Worm (Caenorhabditis elegans) whole organism, L4 larva: Measurements from ENCODE around the gene T24H10.5.

ENCODE experiments used
- D1046.2 ChIP-seq: fragments of 200-800 bp; sonication (Bioruptor generic); IDR thresholded peaks from 2 replicates; pipeline ENCODE4 v1.3.6; 2022; ENCODE audit warnings: missing genetic modification characterization, missing compliant biosample characterization
- F10B5.3 ChIP-seq: sonication (generic microtip); optimal IDR thresholded peaks from 2 replicates; lab custom pipeline; 2016; ENCODE audit warnings: mild to moderate bottlenecking, missing genetic modification characterization, missing compliant biosample characterization
- F26F4.8 ChIP-seq: fragments of 200-800 bp; sonication (Bioruptor generic); conservative IDR thresholded peaks from 2 replicates; pipeline ENCODE4 v1.3.6; 2022; ENCODE audit warnings: missing genetic modification characterization, missing compliant biosample characterization
- F37D6.2 ChIP-seq: sonication (generic microtip); optimal IDR thresholded peaks from 2 replicates; lab custom pipeline; 2016; ENCODE audit warnings: mild to moderate bottlenecking, missing genetic modification characterization, missing compliant biosample characterization
- F44E2.7 ChIP-seq: fragments of 200-800 bp; sonication (Bioruptor generic); IDR thresholded peaks from 2 replicates; pipeline ENCODE4 v2.1.2; 2022; ENCODE audit warnings: missing genetic modification characterization, missing compliant biosample characterization
- Y105C5A.15 ChIP-seq: fragments of 200-800 bp; sonication (Bioruptor generic); IDR thresholded peaks from 2 replicates; pipeline ENCODE4 v1.3.6; 2022; ENCODE audit warnings: missing genetic modification characterization, missing compliant biosample characterization
- Y5F2A.4 ChIP-seq: fragments of 200-800 bp; sonication (Bioruptor generic); optimal IDR thresholded peaks from 2 replicates; lab custom pipeline; 2018; ENCODE audit warnings: mild to moderate bottlenecking, missing genetic modification characterization, missing compliant biosample characterization
- ZK337.2 ChIP-seq: fragments of 200-800 bp; sonication (Bioruptor generic); IDR thresholded peaks from 2 replicates; pipeline ENCODE4 v1.3.6; 2022; ENCODE audit warnings: missing genetic modification reagents, missing genetic modification characterization, missing compliant biosample characterization
- aha-1 ChIP-seq: fragments of 150-350 bp; peaks from one replicate; lab custom pipeline; 2014; ENCODE audit warnings: missing biosample characterization, missing genetic modification characterization
- aly-2 ChIP-seq: sonication (generic microtip); optimal IDR thresholded peaks from 2 replicates; lab custom pipeline; 2018; ENCODE audit warnings: missing biosample characterization, missing genetic modification characterization
- attf-4 ChIP-seq: sonication (generic microtip); optimal IDR thresholded peaks from 3 replicates; lab custom pipeline; 2017; ENCODE audit warnings: missing biosample characterization, missing genetic modification characterization
- ceh-20 ChIP-seq: fragments of 200-800 bp; sonication (Bioruptor generic); IDR thresholded peaks from 2 replicates; pipeline ENCODE4 v1.3.6; 2022; ENCODE audit warnings: missing genetic modification reagents, missing genetic modification characterization, missing compliant biosample characterization
- ceh-28 ChIP-seq: fragments of 150-350 bp; optimal IDR thresholded peaks from 2 replicates; lab custom pipeline; 2014; ENCODE audit warnings: missing biosample characterization, missing genetic modification reagents, missing genetic modification characterization
- ceh-44 ChIP-seq: fragments of 200-800 bp; sonication (Bioruptor generic); IDR thresholded peaks from 2 replicates; pipeline ENCODE4 v1.3.6; 2022; ENCODE audit warnings: missing genetic modification reagents, missing genetic modification characterization, missing compliant biosample characterization
- ceh-62 ChIP-seq: sonication (generic microtip); optimal IDR thresholded peaks from 2 replicates; lab custom pipeline; 2017; ENCODE audit warnings: missing biosample characterization, missing genetic modification characterization
- ceh-82 ChIP-seq: sonication (generic microtip); optimal IDR thresholded peaks from 2 replicates; lab custom pipeline; 2017; ENCODE audit warnings: missing biosample characterization, missing genetic modification characterization
- cey-2 ChIP-seq: sonication (generic microtip); optimal IDR thresholded peaks from 3 replicates; lab custom pipeline; 2017; ENCODE audit warnings: missing genetic modification characterization, mild to moderate bottlenecking, missing compliant biosample characterization, antibody characterized with exemption, borderline replicate concordance; ENCODE audit not compliant: insufficient read depth
- daf-12 ChIP-seq: fragments of 150-350 bp; optimal IDR thresholded peaks from 2 replicates; lab custom pipeline; 2014; ENCODE audit warnings: missing biosample characterization, missing genetic modification reagents, missing genetic modification characterization
- dmd-8 ChIP-seq: fragments of 200-800 bp; sonication (Bioruptor generic); IDR thresholded peaks from 2 replicates; pipeline ENCODE4 v1.3.6; 2022; ENCODE audit warnings: missing genetic modification characterization, missing compliant biosample characterization
- fkh-10 ChIP-seq: fragments of 150-350 bp; optimal IDR thresholded peaks from 2 replicates; lab custom pipeline; 2014; ENCODE audit warnings: missing biosample characterization, missing genetic modification reagents, missing genetic modification characterization
- fos-1 ChIP-seq: fragments of 150-350 bp; optimal IDR thresholded peaks from 2 replicates; lab custom pipeline; 2014; ENCODE audit warnings: missing biosample characterization, missing genetic modification characterization
- gei-8 ChIP-seq: fragments of 200-800 bp; sonication (Bioruptor generic); optimal IDR thresholded peaks from 2 replicates; lab custom pipeline; 2018; ENCODE audit warnings: mild to moderate bottlenecking, missing genetic modification characterization, missing compliant biosample characterization
- hif-1 ChIP-seq, 2 experiments: sonication (generic microtip); optimal IDR thresholded peaks; 2 replicates each; lab custom pipeline; 2016 to 2017; ENCODE audit warnings: missing compliant biosample characterization in 2 of 2, missing genetic modification characterization in 2 of 2, missing genetic modification reagents in 2 of 2, missing genotype in 2 of 2, mild to moderate bottlenecking in 1 of 2
- hlh-11 ChIP-seq: fragments of 200-800 bp; sonication (Bioruptor generic); optimal IDR thresholded peaks from 2 replicates; lab custom pipeline; 2018; ENCODE audit warnings: mild to moderate bottlenecking, missing genetic modification characterization, missing compliant biosample characterization
- hmg-1.1 ChIP-seq: fragments of 200-800 bp; sonication (Bioruptor generic); IDR thresholded peaks from 2 replicates; pipeline ENCODE4 v1.3.6; 2022; ENCODE audit warnings: missing genetic modification reagents, missing genetic modification characterization, missing compliant biosample characterization
- jun-1 ChIP-seq: fragments of 150-350 bp; optimal IDR thresholded peaks from 2 replicates; lab custom pipeline; 2014; ENCODE audit warnings: missing biosample characterization, missing genetic modification reagents, missing genetic modification characterization
- lim-7 ChIP-seq: fragments of 200-800 bp; sonication (Bioruptor generic); IDR thresholded peaks from 2 replicates; pipeline ENCODE4 v1.3.6; 2022; ENCODE audit warnings: missing genetic modification characterization, missing compliant biosample characterization
- lin-1 ChIP-seq: fragments of 200-800 bp; sonication (Bioruptor generic); IDR thresholded peaks from 2 replicates; pipeline ENCODE4 v1.3.6; 2022; ENCODE audit warnings: missing genetic modification reagents, missing genetic modification characterization, missing compliant biosample characterization
- lin-15B ChIP-seq: fragments of 150-350 bp; sonication (generic microtip); optimal IDR thresholded peaks from 3 replicates; lab custom pipeline; 2014; ENCODE audit warnings: missing biosample characterization, missing genetic modification characterization
- lin-38 ChIP-seq: fragments of 200-800 bp; sonication (Bioruptor generic); IDR thresholded peaks from 2 replicates; pipeline ENCODE4 v1.3.6; 2022; ENCODE audit warnings: missing genetic modification reagents, missing genetic modification characterization, missing compliant biosample characterization
- lin-39 ChIP-seq: fragments of 150-350 bp; optimal IDR thresholded peaks from 2 replicates; lab custom pipeline; 2014; ENCODE audit warnings: missing biosample characterization, missing genetic modification reagents, missing genetic modification characterization
- lir-3 ChIP-seq: sonication (generic microtip); optimal IDR thresholded peaks from 2 replicates; lab custom pipeline; 2016; ENCODE audit warnings: mild to moderate bottlenecking, missing genetic modification characterization, missing compliant biosample characterization
- lsy-2 ChIP-seq, 2 experiments: fragments of 150-350 bp in 1 of 2; sonication (generic microtip) in 1 of 2; optimal IDR thresholded peaks; 2 replicates each; lab custom pipeline; 2014 to 2017; ENCODE audit warnings: missing biosample characterization in 2 of 2, missing genetic modification characterization in 2 of 2
- mdl-1 ChIP-seq, 2 experiments: fragments of 150-350 bp in 1 of 2; sonication (generic microtip) in 1 of 2; optimal IDR thresholded peaks; 2 replicates each; lab custom pipeline; 2014 to 2017; ENCODE audit warnings: missing biosample characterization in 2 of 2, missing genetic modification characterization in 2 of 2
- mep-1 ChIP-seq: fragments of 150-350 bp; sonication (generic microtip); optimal IDR thresholded peaks from 3 replicates; lab custom pipeline; 2014; ENCODE audit warnings: missing biosample characterization, missing genetic modification characterization
- mes-2 ChIP-seq: sonication (generic microtip); optimal IDR thresholded peaks from 2 replicates; lab custom pipeline; 2016; ENCODE audit warnings: missing genotype, mild to moderate bottlenecking, missing genetic modification characterization, missing compliant biosample characterization; ENCODE audit not compliant: poor library complexity, severe bottlenecking
- mxl-2 ChIP-seq: fragments of 200-800 bp; sonication (Bioruptor generic); conservative IDR thresholded peaks from 2 replicates; pipeline ENCODE4 v1.3.6; 2022; ENCODE audit warnings: missing genetic modification reagents, missing genetic modification characterization, missing compliant biosample characterization
- nhr-11 ChIP-seq: fragments of 150-350 bp; optimal IDR thresholded peaks from 2 replicates; lab custom pipeline; 2014; ENCODE audit warnings: missing biosample characterization, missing genetic modification characterization
- nhr-237 ChIP-seq: sonication (generic microtip); optimal IDR thresholded peaks from 2 replicates; lab custom pipeline; 2017; ENCODE audit warnings: missing biosample characterization, missing genetic modification characterization
- nhr-41 ChIP-seq: fragments of 200-800 bp; sonication (Bioruptor generic); IDR thresholded peaks from 2 replicates; pipeline ENCODE4 v1.3.6; 2022; ENCODE audit warnings: missing genetic modification reagents, missing genetic modification characterization, missing compliant biosample characterization
- nhr-6 ChIP-seq: fragments of 150-350 bp; optimal IDR thresholded peaks from 2 replicates; lab custom pipeline; 2014; ENCODE audit warnings: missing biosample characterization, missing genetic modification characterization
- nhr-77 ChIP-seq: fragments of 150-350 bp; optimal IDR thresholded peaks from 2 replicates; lab custom pipeline; 2014; ENCODE audit warnings: missing biosample characterization, missing genetic modification characterization
- php-3 ChIP-seq: fragments of 200-800 bp; sonication (Bioruptor generic); IDR thresholded peaks from 2 replicates; pipeline ENCODE4 v1.3.6; 2022; ENCODE audit warnings: missing genetic modification reagents, missing genetic modification characterization, missing compliant biosample characterization
- pqm-1 ChIP-seq: sonication (generic microtip); optimal IDR thresholded peaks from 2 replicates; lab custom pipeline; 2017; ENCODE audit warnings: missing biosample characterization, missing genetic modification characterization
- sdz-12 ChIP-seq: fragments of 200-800 bp; sonication (Bioruptor generic); optimal IDR thresholded peaks from 2 replicates; lab custom pipeline; 2018; ENCODE audit warnings: mild to moderate bottlenecking, missing genetic modification characterization, missing compliant biosample characterization
- set-16 ChIP-seq: fragments of 200-800 bp; sonication (Bioruptor generic); IDR thresholded peaks from 2 replicates; pipeline ENCODE4 v1.3.6; 2022; ENCODE audit warnings: missing genetic modification reagents, missing genetic modification characterization, missing compliant biosample characterization
- skn-1 ChIP-seq: fragments of 150-350 bp; optimal IDR thresholded peaks from 2 replicates; lab custom pipeline; 2014; ENCODE audit warnings: missing biosample characterization, missing genetic modification characterization
- snpc-4 ChIP-seq: fragments of 150-350 bp; optimal IDR thresholded peaks from 2 replicates; lab custom pipeline; 2014; ENCODE audit warnings: missing biosample characterization, missing genetic modification characterization
- tag-97 ChIP-seq: fragments of 200-800 bp; sonication (Bioruptor generic); IDR thresholded peaks from 2 replicates; pipeline ENCODE4 v1.3.6; 2022; ENCODE audit warnings: missing genetic modification characterization, missing compliant biosample characterization
- unc-130 ChIP-seq: sonication (generic microtip); optimal IDR thresholded peaks from 2 replicates; lab custom pipeline; 2016; ENCODE audit warnings: missing genetic modification reagents, missing genetic modification characterization, missing compliant biosample characterization
- unc-39 ChIP-seq: sonication (generic microtip); optimal IDR thresholded peaks from 2 replicates; lab custom pipeline; 2017; ENCODE audit warnings: missing biosample characterization, missing genetic modification characterization
- vab-7 ChIP-seq: fragments of 200-800 bp; sonication (Bioruptor generic); IDR thresholded peaks from 2 replicates; pipeline ENCODE4 v1.3.6; 2022; ENCODE audit warnings: missing genetic modification reagents, missing genetic modification characterization, missing compliant biosample characterization
- zfp-2 ChIP-seq: sonication (generic microtip); optimal IDR thresholded peaks from 2 replicates; lab custom pipeline; 2016; ENCODE audit warnings: mild to moderate bottlenecking, missing genetic modification characterization, missing compliant biosample characterization

The T24H10.5 gene

DNA sequence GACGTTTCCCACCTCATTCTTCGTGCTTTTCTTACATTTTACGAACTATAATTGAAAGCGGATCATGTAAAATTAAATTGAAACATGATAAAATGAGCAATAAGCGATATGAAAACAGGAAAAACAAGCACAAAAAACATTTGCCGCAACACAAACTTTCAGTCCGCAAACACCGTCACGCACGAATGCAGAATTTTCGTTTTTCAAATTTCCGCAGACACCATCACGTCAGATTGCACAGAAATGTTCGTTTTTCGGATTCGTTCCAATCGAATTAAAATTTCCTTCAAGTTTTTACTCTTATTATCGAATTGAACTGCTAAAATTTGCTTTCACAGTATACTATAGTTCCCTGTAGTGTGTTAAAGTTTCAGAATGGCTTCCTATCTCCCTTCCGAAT, 46.3 kb upstream of the T24H10.5 start, which contains the start of gene chmp-7 (continued):
- TF ChIP-seq F44E2.7 (GFP tag; lab: Robert Waterston, UW) (no peak), lir-3 (tag; lab: Kevin White, UChicago) (no peak), attf-4 (no peak), dmd-8 (GFP tag; lab: Robert Waterston, UW) (no peak), aha-1 (tag; lab: Kevin White, UChicago) (peak; percentile 93), daf-12 (no peak), ZK337.2 (GFP tag; lab: Robert Waterston, UW) (no peak), mes-2 (tag; lab: Kevin White, UChicago) (peak; percentile 92), hlh-11 (tag; lab: Kevin White, UChicago) (peak; percentile 74), ceh-62 (tag; lab: Kevin White, UChicago) (no peak), nhr-41 (GFP tag; lab: Robert Waterston, UW) (no peak), sdz-12 (GFP tag; lab: Kevin White, UChicago) (no peak), cey-2 (tag; lab: Kevin White, UChicago) (no peak), gei-8 (no peak), fkh-10 (peak; percentile 76), F26F4.8 (GFP tag; lab: Robert Waterston, UW) (no peak), php-3 (GFP tag; lab: Robert Waterston, UW) (no peak), Y105C5A.15 (GFP tag; lab: Robert Waterston, UW) (0 out of 2 replicates have a peak, but pooled peaks have one; percentile 15), mdl-1 (tag; optimal IDR thresholded peaks at IDR 0.05; lab: Kevin White, UChicago) (no peak), ceh-82 (tag; lab: Kevin White, UChicago) (no peak), nhr-11 (peak; percentile 76), unc-39 (tag; lab: Kevin White, UChicago) (no peak), lin-1 (GFP tag; lab: Robert Waterston, UW) (no peak), vab-7 (GFP tag; lab: Robert Waterston, UW) (no peak; the same call in 1 of the 2 replicates), lsy-2 (tag; optimal IDR thresholded peaks at IDR 0.05; lab: Kevin White, UChicago) (peak; percentile 62 to 91), hif-1 (tag; optimal IDR thresholded peaks at IDR 0.05; lab: Kevin White, UChicago) (peak in 1 of 2 experiments; percentile 53), aly-2 (tag; lab: Kevin White, UChicago) (no peak), fos-1 (no peak), lin-39 (tag; lab: Kevin White, UChicago) (no peak), lim-7 (GFP tag; lab: Robert Waterston, UW) (no peak), mep-1 (peak; percentile 92), pqm-1 (tag; lab: Kevin White, UChicago) (peak; percentile 17), jun-1 (tag; lab: Kevin White, UChicago) (peak; percentile 51), F37D6.2 (tag; lab: Kevin White, UChicago) (peak; percentile 46), nhr-237 (tag; lab: Kevin White, UChicago) (no peak), ceh-20 (GFP tag; lab: Robert Waterston, UW) (peak; percentile 65; the same call in 1 of the 2 replicates), Y5F2A.4 (GFP tag; lab: Kevin White, UChicago) (no peak), snpc-4 (tag; lab: Kevin White, UChicago) (no peak), zfp-2 (tag; lab: Kevin White, UChicago) (no peak), mxl-2 (GFP tag; lab: Robert Waterston, UW) (no peak), unc-130 (GFP tag; lab: Kevin White, UChicago) (peak; percentile 75), F10B5.3 (tag; lab: Kevin White, UChicago) (no peak), lin-15B (tag; lab: Kevin White, UChicago) (peak; percentile 44), set-16 (GFP tag; lab: Robert Waterston, UW) (no peak), skn-1 (no peak), tag-97 (GFP tag; lab: Robert Waterston, UW) (no peak), nhr-6 (tag; lab: Kevin White, UChicago) (peak; percentile 80), ceh-44 (GFP tag; lab: Robert Waterston, UW) (0 out of 2 replicates have a peak, but pooled peaks have one; percentile 30), hmg-1.1 (GFP tag; lab: Robert Waterston, UW) (peak; percentile 81), lin-38 (GFP tag; lab: Robert Waterston, UW) (peak; percentile 91), nhr-77 (tag; lab: Kevin White, UChicago) (peak; percentile 92), ceh-28 (tag; lab: Kevin White, UChicago) (no peak), D1046.2 (no peak)
